Fruit fly (Drosophila melanogaster) whole organism, embryonic: ENCODE data around the gene ago.
A peak's percentile ranks its signal among the peaks of the same experiment; 100 is the strongest.

Experiments used
- CG10267 ChIP-seq: fragments of 200-800 bp; sonication (Bioruptor generic); optimal IDR thresholded peaks from 2 replicates; lab custom pipeline; 2018; ENCODE audit warnings: missing biosample characterization, mild to moderate bottlenecking, missing genetic modification characterization, moderate library complexity
- CG12391 ChIP-seq: fragments of 200-800 bp; sonication (Bioruptor generic); optimal IDR thresholded peaks from 3 replicates; lab custom pipeline; 2018; ENCODE audit warnings: missing biosample characterization, mild to moderate bottlenecking, missing genetic modification characterization, moderate library complexity
- CG12942 ChIP-seq: fragments of 200-800 bp; sonication (Bioruptor generic); optimal IDR thresholded peaks from 3 replicates; lab custom pipeline; 2016; ENCODE audit warnings: missing biosample characterization, missing genetic modification characterization
- CG14014 ChIP-seq: fragments of 200-800 bp; sonication (Bioruptor generic); IDR thresholded peaks from 2 replicates; pipeline ENCODE4 v1.3.6; 2022; ENCODE audit warnings: missing biosample characterization, missing genetic modification characterization
- CG15514 ChIP-seq: fragments of 200-800 bp; sonication (Bioruptor generic); optimal IDR thresholded peaks from 3 replicates; lab custom pipeline; 2017; ENCODE audit warnings: missing biosample characterization, missing genetic modification characterization, mild to moderate bottlenecking, moderate library complexity, missing genetic modification reagents
- CG17385 ChIP-seq: fragments of 200-800 bp; sonication (Bioruptor generic); optimal IDR thresholded peaks from 3 replicates; lab custom pipeline; 2018; ENCODE audit warnings: missing biosample characterization, mild to moderate bottlenecking, missing genetic modification characterization
- CG2129 ChIP-seq: fragments of 200-800 bp; sonication (Bioruptor generic); IDR thresholded peaks from 2 replicates; pipeline ENCODE4 v1.3.6; 2022; ENCODE audit warnings: missing biosample characterization, missing genetic modification characterization; ENCODE audit not compliant: partially characterized antibody
- CG2678 ChIP-seq: fragments of 200-800 bp; sonication (Bioruptor generic); optimal IDR thresholded peaks from 3 replicates; lab custom pipeline; 2019; ENCODE audit warnings: missing biosample characterization, mild to moderate bottlenecking, missing genetic modification characterization, moderate library complexity
- CG3065 ChIP-seq: fragments of 200-800 bp; sonication (Bioruptor generic); optimal IDR thresholded peaks from 2 replicates; lab custom pipeline; 2016; ENCODE audit warnings: missing biosample characterization, missing genetic modification characterization
- CG3838 ChIP-seq: fragments of 200-800 bp; sonication (Bioruptor generic); optimal IDR thresholded peaks from 3 replicates; lab custom pipeline; 2016; ENCODE audit warnings: missing biosample characterization, missing genetic modification characterization
- CG4617 ChIP-seq: fragments of 200-800 bp; sonication (Bioruptor generic); optimal IDR thresholded peaks from 3 replicates; lab custom pipeline; 2016; ENCODE audit warnings: missing biosample characterization, missing genetic modification characterization, borderline replicate concordance
- CG6854 ChIP-seq: fragments of 200-800 bp; sonication (Bioruptor generic); optimal IDR thresholded peaks from 3 replicates; lab custom pipeline; 2017; ENCODE audit warnings: missing biosample characterization, mild to moderate bottlenecking, missing genetic modification characterization
- CG7987 ChIP-seq: fragments of 200-800 bp; sonication (Bioruptor generic); optimal IDR thresholded peaks from 2 replicates; lab custom pipeline; 2018; ENCODE audit warnings: missing biosample characterization, mild to moderate bottlenecking, missing genetic modification characterization, moderate library complexity
- D ChIP-seq, 2 experiments: fragments of 200-800 bp in 1 of 2; fragments of >200 bp in 1 of 2; sonication (Bioruptor generic) in 1 of 2; optimal IDR thresholded peaks; 2 replicates in 1 of 2; 3 replicates in 1 of 2; lab custom pipeline; 2017; ENCODE audit warnings: mild to moderate bottlenecking in 1 of 2, missing biosample characterization in 1 of 2, missing genetic modification characterization in 1 of 2, missing genetic modification reagents in 1 of 2
- Deaf1 ChIP-seq: fragments of 200-800 bp; optimal IDR thresholded peaks from 3 replicates; lab custom pipeline; 2019; ENCODE audit warnings: missing biosample characterization, mild to moderate bottlenecking, missing genetic modification characterization, moderate library complexity
- Doc2 ChIP-seq: fragments of 200-800 bp; sonication (Bioruptor generic); IDR thresholded peaks from 2 replicates; pipeline ENCODE4 v1.3.6; 2022; ENCODE audit warnings: missing biosample characterization, missing genetic modification characterization
- Doc3 ChIP-seq: fragments of 200-800 bp; sonication (Bioruptor generic); IDR thresholded peaks from 3 replicates; pipeline ENCODE4 v1.3.6; 2022; ENCODE audit warnings: missing biosample characterization, missing genetic modification characterization; ENCODE audit not compliant: partially characterized antibody
- HLH54F ChIP-seq: fragments of 200-800 bp; sonication (Bioruptor generic); optimal IDR thresholded peaks from 3 replicates; lab custom pipeline; 2016; ENCODE audit warnings: missing biosample characterization, missing genetic modification characterization
- HLHmδ ChIP-seq: fragments of 200-800 bp; sonication (Bioruptor generic); optimal IDR thresholded peaks from 2 replicates; lab custom pipeline; 2018; ENCODE audit warnings: missing biosample characterization, mild to moderate bottlenecking, missing genetic modification characterization, moderate library complexity
- Med ChIP-seq: fragments of 200-800 bp; sonication (Bioruptor generic); peaks from one replicate; lab custom pipeline; 2016; ENCODE audit warnings: missing biosample characterization, missing genetic modification characterization, mild to moderate bottlenecking, inconsistent platforms, moderate library complexity
- NC2α ChIP-seq: fragments of 200-800 bp; sonication (Bioruptor generic); optimal IDR thresholded peaks from 2 replicates; lab custom pipeline; 2016; ENCODE audit warnings: missing biosample characterization, missing genetic modification characterization
- Neu2 ChIP-seq: fragments of 200-800 bp; sonication (Bioruptor generic); optimal IDR thresholded peaks from 3 replicates; lab custom pipeline; 2016; ENCODE audit warnings: missing biosample characterization, missing genetic modification characterization, borderline replicate concordance
- Optix ChIP-seq: fragments of 200-800 bp; sonication (Bioruptor generic); IDR thresholded peaks from 3 replicates; pipeline ENCODE4 v1.3.6; 2022; ENCODE audit warnings: missing biosample characterization, missing genetic modification characterization
- Poxn ChIP-seq: fragments of 200-800 bp; sonication (Bioruptor generic); IDR thresholded peaks from 2 replicates; pipeline ENCODE4 v1.3.6; 2022; ENCODE audit warnings: missing biosample characterization, missing genetic modification characterization
- Stat92E ChIP-seq, 3 experiments: fragments of >200 bp in 2 of 3; fragments of 200-800 bp in 1 of 3; sonication (Bioruptor generic) in 1 of 3; optimal IDR thresholded peaks; 2 replicates each; lab custom pipeline; 2017 to 2019; ENCODE audit warnings: missing biosample characterization in 3 of 3, missing genetic modification characterization in 3 of 3, mild to moderate bottlenecking in 1 of 3, moderate library complexity in 1 of 3
- Tbp ChIP-seq: fragments of >200 bp; optimal IDR thresholded peaks from 2 replicates; lab custom pipeline; 2018; ENCODE audit warnings: missing biosample characterization, missing genetic modification characterization
- Usf ChIP-seq: fragments of 200-800 bp; sonication (Bioruptor generic); optimal IDR thresholded peaks from 2 replicates; lab custom pipeline; 2017; ENCODE audit warnings: missing genotype, missing biosample characterization, missing genetic modification characterization
- Xrp1 ChIP-seq: fragments of 200-800 bp; sonication (Bioruptor generic); IDR thresholded peaks from 2 replicates; pipeline ENCODE4 v1.3.6; 2022; ENCODE audit warnings: missing biosample characterization, missing genetic modification characterization
- ato ChIP-seq: fragments of 200-800 bp; sonication (Bioruptor generic); IDR thresholded peaks from 2 replicates; pipeline ENCODE4 v1.3.6; 2022; ENCODE audit warnings: missing biosample characterization, missing genetic modification characterization; ENCODE audit not compliant: partially characterized antibody
- bab2 ChIP-seq: fragments of 200-800 bp; sonication (Bioruptor generic); optimal IDR thresholded peaks from 2 replicates; lab custom pipeline; 2016; ENCODE audit warnings: missing biosample characterization, missing genetic modification characterization
- bsh ChIP-seq, 2 experiments: fragments of 200-800 bp; sonication (Bioruptor generic); optimal IDR thresholded peaks; 2 replicates each; lab custom pipeline; 2017 to 2018; ENCODE audit warnings: mild to moderate bottlenecking in 2 of 2, missing biosample characterization in 2 of 2, missing genetic modification characterization in 2 of 2, moderate library complexity in 1 of 2
- cad ChIP-seq: fragments of >200 bp; optimal IDR thresholded peaks from 2 replicates; lab custom pipeline; 2017; ENCODE audit warnings: missing biosample characterization, missing genetic modification characterization
- cg ChIP-seq: fragments of 200-800 bp; sonication (Bioruptor generic); optimal IDR thresholded peaks from 3 replicates; lab custom pipeline; 2019; ENCODE audit warnings: missing biosample characterization, mild to moderate bottlenecking, missing genetic modification characterization, moderate library complexity
- crol ChIP-seq: fragments of 200-800 bp; sonication (Bioruptor generic); IDR thresholded peaks from 2 replicates; pipeline ENCODE4 v1.3.6; 2022; ENCODE audit warnings: missing biosample characterization, missing genetic modification characterization
- crp ChIP-seq, 2 experiments: fragments of 200-800 bp; sonication (Bioruptor generic); optimal IDR thresholded peaks; 2 replicates in 1 of 2; 3 replicates in 1 of 2; lab custom pipeline; 2017; ENCODE audit warnings: missing biosample characterization in 2 of 2, missing genetic modification characterization in 2 of 2, mild to moderate bottlenecking in 1 of 2, moderate library complexity in 1 of 2
- disco-r ChIP-seq: fragments of 200-800 bp; sonication (Bioruptor generic); optimal IDR thresholded peaks from 2 replicates; lab custom pipeline; 2016; ENCODE audit warnings: missing biosample characterization, missing genetic modification characterization
- ems ChIP-seq: fragments of 200-800 bp; sonication (Bioruptor generic); optimal IDR thresholded peaks from 3 replicates; lab custom pipeline; 2016; ENCODE audit warnings: missing biosample characterization, missing genetic modification characterization
- en ChIP-seq: fragments of 200-800 bp; sonication (Bioruptor generic); optimal IDR thresholded peaks from 2 replicates; lab custom pipeline; 2016; ENCODE audit warnings: missing biosample characterization, missing genetic modification characterization
- hbn ChIP-seq: fragments of 200-800 bp; sonication (Bioruptor generic); IDR thresholded peaks from 2 replicates; pipeline ENCODE4 v1.3.6; 2022; ENCODE audit warnings: missing biosample characterization, missing genetic modification characterization; ENCODE audit not compliant: partially characterized antibody
- knrl ChIP-seq: fragments of 200-800 bp; sonication (Bioruptor generic); IDR thresholded peaks from 3 replicates; pipeline ENCODE4 v1.3.6; 2022; ENCODE audit warnings: missing biosample characterization, missing genetic modification characterization; ENCODE audit not compliant: partially characterized antibody
- otp ChIP-seq: fragments of 200-800 bp; sonication (Bioruptor generic); IDR thresholded peaks from 3 replicates; pipeline ENCODE4, ENCODE4 v1.3.6; 2022; ENCODE audit warnings: missing biosample characterization, missing genetic modification characterization
- sc ChIP-seq, 3 experiments: fragments of >200 bp in 2 of 3; fragments of 200-800 bp in 1 of 3; sonication (Bioruptor generic) in 1 of 3; optimal IDR thresholded peaks; 2 replicates in 2 of 3; 3 replicates in 1 of 3; lab custom pipeline; 2017; ENCODE audit warnings: mild to moderate bottlenecking in 1 of 3, missing biosample characterization in 1 of 3, missing genetic modification characterization in 1 of 3, missing genetic modification reagents in 1 of 3
- sr ChIP-seq: fragments of 200-800 bp; sonication (Bioruptor generic); IDR thresholded peaks from 3 replicates; pipeline ENCODE4 v1.3.6; 2022; ENCODE audit warnings: missing biosample characterization, missing genetic modification characterization
- stc ChIP-seq: fragments of 200-800 bp; sonication (Bioruptor generic); IDR thresholded peaks from 2 replicates; pipeline ENCODE4 v1.3.6; 2022; ENCODE audit warnings: missing biosample characterization, missing genetic modification characterization
- trem ChIP-seq: fragments of 200-800 bp; optimal IDR thresholded peaks from 3 replicates; lab custom pipeline; 2019; ENCODE audit warnings: missing biosample characterization, mild to moderate bottlenecking, missing genetic modification characterization, moderate library complexity
- ttk ChIP-seq: fragments of 200-800 bp; sonication (Bioruptor generic); IDR thresholded peaks from 2 replicates; pipeline ENCODE4 v2.1.2; 2022; ENCODE audit warnings: missing biosample characterization, missing genetic modification characterization
- z ChIP-seq: fragments of 200-800 bp; sonication (Bioruptor generic); IDR thresholded peaks from 3 replicates; pipeline ENCODE4 v1.3.6; 2022; ENCODE audit warnings: missing biosample characterization, missing genetic modification characterization
- zen2 ChIP-seq: fragments of 200-800 bp; sonication (Bioruptor generic); IDR thresholded peaks from 3 replicates; pipeline ENCODE4 v1.3.6; 2022; ENCODE audit warnings: missing biosample characterization, missing genetic modification characterization; ENCODE audit not compliant: partially characterized antibody
- zf30C ChIP-seq: fragments of 200-800 bp; sonication (Bioruptor generic); optimal IDR thresholded peaks from 3 replicates; lab custom pipeline; 2018; ENCODE audit warnings: missing biosample characterization, mild to moderate bottlenecking, missing genetic modification characterization

The ago gene

dm6 chr3L:4227164-4227563, 26.9 kb downstream of the ago start, which contains the start of gene CG46460:
TSS of gene CG46460 (minus strand) at chr3L:4227302.
- no peak for TF ChIP-seq Neu2 (GFP tag; lab: Kevin White, UChicago)
- no peak for TF ChIP-seq otp (GFP tag; lab: Robert Waterston, UW)
- TF ChIP-seq CG12391, result no peak
- no peak for TF ChIP-seq D (optimal IDR thresholded peaks at IDR 0.05; lab: Kevin White, UChicago)
- TF ChIP-seq D (GFP tag; optimal IDR thresholded peaks at IDR 0.05; lab: Kevin White, UChicago), result no peak
- no peak for TF ChIP-seq knrl (GFP tag; lab: Robert Waterston, UW)
- TF ChIP-seq sr (GFP tag; lab: Robert Waterston, UW), result no peak
- no peak for TF ChIP-seq CG6854 (GFP tag; lab: Kevin White, UChicago)
- no peak for TF ChIP-seq hbn (GFP tag; lab: Robert Waterston, UW)
- TF ChIP-seq CG2129 (GFP tag; lab: Robert Waterston, UW), result no peak
- no peak for TF ChIP-seq ttk
- TF ChIP-seq Xrp1 (GFP tag; lab: Robert Waterston, UW), result no peak
- no peak for TF ChIP-seq CG17385 (GFP tag; lab: Kevin White, UChicago)
- no peak for TF ChIP-seq stc
- no peak for TF ChIP-seq ems (GFP tag; lab: Kevin White, UChicago)
- no peak for TF ChIP-seq Tbp (GFP tag; lab: Kevin White, UChicago)
- no peak for TF ChIP-seq CG3838 (GFP tag; lab: Kevin White, UChicago)
- TF ChIP-seq HLHmδ, result peak; percentile 22
- peak; percentile 81 for TF ChIP-seq z (GFP tag; lab: Robert Waterston, UW)
- TF ChIP-seq en, result no peak
- peak; percentile 4 for TF ChIP-seq CG2678 (tag; lab: Kevin White, UChicago)
- TF ChIP-seq bab2 (GFP tag; lab: Kevin White, UChicago), result no peak
- peak; percentile 57 for TF ChIP-seq crol (GFP tag; lab: Robert Waterston, UW)
- TF ChIP-seq HLH54F (GFP tag; lab: Kevin White, UChicago), result no peak
- TF ChIP-seq CG3065 (GFP tag; lab: Kevin White, UChicago), result no peak
- no peak for TF ChIP-seq disco-r (GFP tag; lab: Kevin White, UChicago)
- 0 out of 2 replicates have a peak, but pooled peaks have one; percentile 20 for TF ChIP-seq CG14014
- TF ChIP-seq Poxn (GFP tag; lab: Robert Waterston, UW), result no peak
- TF ChIP-seq Med (GFP tag; lab: Kevin White, UChicago), result peak; percentile 84
- peak; percentile 68 for TF ChIP-seq Deaf1 (tag; lab: Kevin White, UChicago)
- no peak for TF ChIP-seq zf30C (GFP tag; lab: Kevin White, UChicago)
- TF ChIP-seq sc (optimal IDR thresholded peaks at IDR 0.05; lab: Kevin White, UChicago), result no peak
- no peak for TF ChIP-seq sc (GFP tag; optimal IDR thresholded peaks at IDR 0.05; lab: Kevin White, UChicago)
- no peak for TF ChIP-seq trem (tag; lab: Kevin White, UChicago)
- TF ChIP-seq CG7987 (GFP tag; lab: Kevin White, UChicago), result no peak
- no peak for TF ChIP-seq CG15514 (GFP tag; lab: Kevin White, UChicago)
- peak; percentile 44 for TF ChIP-seq cad
- TF ChIP-seq ato (GFP tag; lab: Robert Waterston, UW), result no peak
- no peak for TF ChIP-seq Doc2 (GFP tag; lab: Robert Waterston, UW)
- peak; percentile 69 for TF ChIP-seq NC2α (GFP tag; lab: Kevin White, UChicago)
- no peak for TF ChIP-seq crp (GFP tag; optimal IDR thresholded peaks at IDR 0.05; lab: Kevin White, UChicago)
- TF ChIP-seq CG4617 (GFP tag; lab: Kevin White, UChicago), result no peak
- no peak for TF ChIP-seq bsh (GFP tag; optimal IDR thresholded peaks at IDR 0.05; lab: Kevin White, UChicago)
- no peak for TF ChIP-seq CG10267
- no peak for TF ChIP-seq Stat92E (GFP tag; optimal IDR thresholded peaks at IDR 0.05; lab: Kevin White, UChicago)
- TF ChIP-seq CG12942 (GFP tag; lab: Kevin White, UChicago), result no peak
- no peak for TF ChIP-seq Optix (GFP tag; lab: Robert Waterston, UW)
- no peak for TF ChIP-seq Usf (GFP tag; lab: Kevin White, UChicago)
- TF ChIP-seq Doc3, result no peak
- no peak for TF ChIP-seq zen2 (GFP tag; lab: Robert Waterston, UW)
- TF ChIP-seq cg, result peak; percentile 94
